Fruit fly (Drosophila melanogaster) whole organism, embryonic: Measurements from ENCODE around the gene CG3119.

Source experiments
- Atf3 ChIP-seq: fragments of 200-800 bp; sonication (Bioruptor generic); optimal IDR thresholded peaks from 3 replicates; lab custom pipeline; 2016; ENCODE audit warnings: missing biosample characterization, missing genetic modification characterization
- CG10267 ChIP-seq: fragments of 200-800 bp; sonication (Bioruptor generic); optimal IDR thresholded peaks from 2 replicates; lab custom pipeline; 2018; ENCODE audit warnings: missing biosample characterization, mild to moderate bottlenecking, missing genetic modification characterization, moderate library complexity
- CG10462 ChIP-seq: fragments of 200-800 bp; sonication (Bioruptor generic); optimal IDR thresholded peaks from 2 replicates; lab custom pipeline; 2016; ENCODE audit warnings: missing biosample characterization, missing genetic modification characterization
- CG10979 ChIP-seq: fragments of 200-800 bp; sonication (Bioruptor generic); optimal IDR thresholded peaks from 2 replicates; lab custom pipeline; 2018; ENCODE audit warnings: missing biosample characterization, mild to moderate bottlenecking, missing genetic modification characterization, moderate library complexity
- CG12236 ChIP-seq: fragments of 200-800 bp; sonication (Bioruptor generic); optimal IDR thresholded peaks from 2 replicates; lab custom pipeline; 2016; ENCODE audit warnings: missing biosample characterization, missing genetic modification characterization
- CG13424 ChIP-seq: fragments of 200-800 bp; sonication (Bioruptor generic); optimal IDR thresholded peaks from 2 replicates; lab custom pipeline; 2019; ENCODE audit warnings: missing biosample characterization, mild to moderate bottlenecking, missing genetic modification characterization, moderate library complexity
- CG15269 ChIP-seq: fragments of 200-800 bp; sonication (Bioruptor generic); optimal IDR thresholded peaks from 2 replicates; lab custom pipeline; 2018; ENCODE audit warnings: missing biosample characterization, mild to moderate bottlenecking, missing genetic modification characterization, moderate library complexity
- CG15514 ChIP-seq: fragments of 200-800 bp; sonication (Bioruptor generic); optimal IDR thresholded peaks from 3 replicates; lab custom pipeline; 2017; ENCODE audit warnings: missing biosample characterization, missing genetic modification characterization, mild to moderate bottlenecking, moderate library complexity, missing genetic modification reagents
- CG17802 ChIP-seq: fragments of 200-800 bp; sonication (Bioruptor generic); optimal IDR thresholded peaks from 2 replicates; lab custom pipeline; 2018; ENCODE audit warnings: missing biosample characterization, mild to moderate bottlenecking, missing genetic modification characterization, moderate library complexity
- CG2120 ChIP-seq: fragments of 200-800 bp; sonication (Bioruptor generic); optimal IDR thresholded peaks from 3 replicates; lab custom pipeline; 2016; ENCODE audit warnings: missing biosample characterization, missing genetic modification characterization
- CG3281 ChIP-seq: fragments of 200-800 bp; sonication (Bioruptor generic); optimal IDR thresholded peaks from 3 replicates; lab custom pipeline; 2017; ENCODE audit warnings: missing biosample characterization, mild to moderate bottlenecking, missing genetic modification characterization
- CG33213 ChIP-seq: fragments of 200-800 bp; sonication (Bioruptor generic); optimal IDR thresholded peaks from 3 replicates; lab custom pipeline; 2016; ENCODE audit warnings: missing biosample characterization, missing genetic modification characterization
- CG4424 ChIP-seq: fragments of 200-800 bp; sonication (Bioruptor generic); optimal IDR thresholded peaks from 3 replicates; lab custom pipeline; 2016; ENCODE audit warnings: missing biosample characterization, missing genetic modification characterization
- CG6272 ChIP-seq: fragments of 200-800 bp; sonication (Bioruptor generic); IDR thresholded peaks from 2 replicates; pipeline ENCODE4 v1.3.6; 2022; ENCODE audit warnings: missing biosample characterization, missing genetic modification characterization
- CG6854 ChIP-seq: fragments of 200-800 bp; sonication (Bioruptor generic); optimal IDR thresholded peaks from 3 replicates; lab custom pipeline; 2017; ENCODE audit warnings: missing biosample characterization, mild to moderate bottlenecking, missing genetic modification characterization
- CG7963 ChIP-seq: fragments of 200-800 bp; sonication (Bioruptor generic); IDR thresholded peaks from 3 replicates; pipeline ENCODE4 v1.3.6; 2022; ENCODE audit warnings: missing biosample characterization, missing genetic modification characterization; ENCODE audit not compliant: partially characterized antibody
- CG8290 ChIP-seq, 3 experiments: fragments of 200-800 bp; sonication (Bioruptor generic); optimal IDR thresholded peaks; 2 replicates each; lab custom pipeline; 2016 to 2019; ENCODE audit warnings: missing biosample characterization in 3 of 3, missing genetic modification characterization in 3 of 3, mild to moderate bottlenecking in 2 of 3, moderate library complexity in 1 of 3
- CG8478 ChIP-seq: fragments of >200 bp; optimal IDR thresholded peaks from 2 replicates; lab custom pipeline; 2018
- CG8924 ChIP-seq: fragments of 200-800 bp; optimal IDR thresholded peaks from 3 replicates; lab custom pipeline; 2019; ENCODE audit warnings: missing biosample characterization, mild to moderate bottlenecking, missing genetic modification characterization, moderate library complexity
- Deaf1 ChIP-seq: fragments of 200-800 bp; optimal IDR thresholded peaks from 3 replicates; lab custom pipeline; 2019; ENCODE audit warnings: missing biosample characterization, mild to moderate bottlenecking, missing genetic modification characterization, moderate library complexity
- Dfd ChIP-seq, 2 experiments: fragments of >200 bp; optimal IDR thresholded peaks; 2 replicates each; lab custom pipeline; 2017; ENCODE audit warnings: missing biosample characterization in 2 of 2, missing genetic modification characterization in 2 of 2
- Ets65A ChIP-seq: fragments of 200-800 bp; sonication (Bioruptor generic); peaks from one replicate; lab custom pipeline; 2016; ENCODE audit warnings: missing biosample characterization, missing genetic modification characterization
- Gsc ChIP-seq: fragments of 200-800 bp; sonication (Bioruptor generic); IDR thresholded peaks from 2 replicates; pipeline ENCODE4 v1.3.6; 2022; ENCODE audit warnings: missing biosample characterization, missing genetic modification characterization
- Gug ChIP-seq: fragments of 200-800 bp; sonication (Bioruptor generic); IDR thresholded peaks from 4 replicates; pipeline ENCODE4 v1.3.6; 2022; ENCODE audit warnings: missing biosample characterization, missing genetic modification characterization
- HLH3B ChIP-seq: fragments of 200-800 bp; sonication (Bioruptor generic); IDR thresholded peaks from 2 replicates; pipeline ENCODE4 v1.3.6; 2022; ENCODE audit warnings: missing biosample characterization, missing genetic modification characterization
- HLH4C ChIP-seq: fragments of 200-800 bp; sonication (Bioruptor generic); IDR thresholded peaks from 3 replicates; pipeline ENCODE4 v1.3.6; 2022; ENCODE audit warnings: missing biosample characterization, missing genetic modification characterization; ENCODE audit not compliant: partially characterized antibody
- Jarid2 ChIP-seq: fragments of 200-800 bp; sonication (Bioruptor generic); optimal IDR thresholded peaks from 3 replicates; lab custom pipeline; 2017; ENCODE audit warnings: mild to moderate bottlenecking, missing biosample characterization, missing genetic modification reagents, missing genetic modification characterization
- Nf-YB ChIP-seq: fragments of 200-800 bp; sonication (Bioruptor generic); optimal IDR thresholded peaks from 3 replicates; lab custom pipeline; 2019; ENCODE audit warnings: missing biosample characterization, mild to moderate bottlenecking, missing genetic modification characterization, moderate library complexity
- Opbp ChIP-seq: fragments of 200-800 bp; sonication (Bioruptor generic); IDR thresholded peaks from 3 replicates; pipeline ENCODE4 v1.3.6; 2022; ENCODE audit warnings: missing biosample characterization, missing genetic modification characterization; ENCODE audit not compliant: partially characterized antibody
- Pdp1 ChIP-seq, 2 experiments: fragments of 200-800 bp; sonication (Bioruptor generic); optimal IDR thresholded peaks; 3 replicates each; lab custom pipeline; 2016; ENCODE audit warnings: missing biosample characterization in 2 of 2, missing genetic modification characterization in 2 of 2, mild to moderate bottlenecking in 1 of 2, moderate library complexity in 1 of 2
- Rx ChIP-seq: fragments of 200-800 bp; sonication (Bioruptor generic); IDR thresholded peaks from 2 replicates; pipeline ENCODE4 v1.3.6; 2022; ENCODE audit warnings: missing biosample characterization, missing genetic modification characterization
- YL-1 ChIP-seq: fragments of 200-800 bp; sonication (Bioruptor generic); optimal IDR thresholded peaks from 3 replicates; lab custom pipeline; 2017; ENCODE audit warnings: missing biosample characterization, mild to moderate bottlenecking, missing genetic modification characterization
- ac ChIP-seq: fragments of 200-800 bp; sonication (Bioruptor generic); optimal IDR thresholded peaks from 3 replicates; lab custom pipeline; 2017; ENCODE audit warnings: missing biosample characterization, mild to moderate bottlenecking, missing genetic modification characterization
- bsh ChIP-seq, 2 experiments: fragments of 200-800 bp; sonication (Bioruptor generic); optimal IDR thresholded peaks; 2 replicates each; lab custom pipeline; 2017 to 2018; ENCODE audit warnings: mild to moderate bottlenecking in 2 of 2, missing biosample characterization in 2 of 2, missing genetic modification characterization in 2 of 2, moderate library complexity in 1 of 2
- crp ChIP-seq, 2 experiments: fragments of 200-800 bp; sonication (Bioruptor generic); optimal IDR thresholded peaks; 2 replicates in 1 of 2; 3 replicates in 1 of 2; lab custom pipeline; 2017; ENCODE audit warnings: missing biosample characterization in 2 of 2, missing genetic modification characterization in 2 of 2, mild to moderate bottlenecking in 1 of 2, moderate library complexity in 1 of 2
- danr ChIP-seq: fragments of 200-800 bp; sonication (Bioruptor generic); IDR thresholded peaks from 2 replicates; pipeline ENCODE4 v1.3.6; 2022; ENCODE audit warnings: missing biosample characterization, missing genetic modification characterization
- dimm ChIP-seq: fragments of 200-800 bp; sonication (Bioruptor generic); IDR thresholded peaks from 2 replicates; pipeline ENCODE4 v1.3.6; 2022; ENCODE audit warnings: missing biosample characterization, missing genetic modification characterization
- fd3F ChIP-seq: fragments of 200-800 bp; sonication (Bioruptor generic); optimal IDR thresholded peaks from 2 replicates; lab custom pipeline; 2018; ENCODE audit warnings: missing biosample characterization, mild to moderate bottlenecking, missing genetic modification characterization, moderate library complexity
- gsb ChIP-seq: fragments of 200-800 bp; sonication (Bioruptor generic); IDR thresholded peaks from 2 replicates; pipeline ENCODE4 v1.3.6; 2022; ENCODE audit warnings: missing biosample characterization, missing genetic modification characterization
- insv ChIP-seq, 2 experiments: fragments of 200-800 bp; sonication (Bioruptor generic); optimal IDR thresholded peaks; 3 replicates each; lab custom pipeline; 2016 to 2018; ENCODE audit warnings: missing biosample characterization in 2 of 2, missing genetic modification characterization in 2 of 2
- jigr1 ChIP-seq: fragments of 200-800 bp; sonication (Bioruptor generic); IDR thresholded peaks from 3 replicates; pipeline ENCODE4 v1.3.6; 2022; ENCODE audit warnings: missing biosample characterization, missing genetic modification characterization
- kay ChIP-seq: fragments of 200-800 bp; sonication (Bioruptor generic); optimal IDR thresholded peaks from 2 replicates; lab custom pipeline; 2016; ENCODE audit warnings: missing biosample characterization, missing genetic modification characterization
- kni ChIP-seq: fragments of 200-800 bp; sonication (Bioruptor generic); optimal IDR thresholded peaks from 3 replicates; lab custom pipeline; 2017; ENCODE audit warnings: mild to moderate bottlenecking, missing biosample characterization, missing genetic modification reagents, missing genetic modification characterization
- lmd ChIP-seq: fragments of 200-800 bp; sonication (Bioruptor generic); IDR thresholded peaks from 2 replicates; pipeline ENCODE4 v1.3.6; 2022; ENCODE audit warnings: missing biosample characterization, missing genetic modification characterization
- phol ChIP-seq: fragments of 200-800 bp; sonication (Bioruptor generic); optimal IDR thresholded peaks from 3 replicates; lab custom pipeline; 2018; ENCODE audit warnings: missing biosample characterization, mild to moderate bottlenecking, missing genetic modification characterization, moderate library complexity
- seq ChIP-seq: fragments of 200-800 bp; sonication (Bioruptor generic); IDR thresholded peaks from 2 replicates; pipeline ENCODE4 v1.3.6; 2022; ENCODE audit warnings: missing biosample characterization, missing genetic modification characterization
- vvl ChIP-seq: fragments of 200-800 bp; sonication (Bioruptor generic); IDR thresholded peaks from 2 replicates; pipeline ENCODE4 v1.3.6; 2022; ENCODE audit warnings: missing biosample characterization, missing genetic modification characterization
- zfh2 ChIP-seq: fragments of 200-800 bp; sonication (Bioruptor generic); optimal IDR thresholded peaks from 2 replicates; lab custom pipeline; 2016; ENCODE audit warnings: missing biosample characterization, missing genetic modification characterization

The CG3119 gene

DNA sequence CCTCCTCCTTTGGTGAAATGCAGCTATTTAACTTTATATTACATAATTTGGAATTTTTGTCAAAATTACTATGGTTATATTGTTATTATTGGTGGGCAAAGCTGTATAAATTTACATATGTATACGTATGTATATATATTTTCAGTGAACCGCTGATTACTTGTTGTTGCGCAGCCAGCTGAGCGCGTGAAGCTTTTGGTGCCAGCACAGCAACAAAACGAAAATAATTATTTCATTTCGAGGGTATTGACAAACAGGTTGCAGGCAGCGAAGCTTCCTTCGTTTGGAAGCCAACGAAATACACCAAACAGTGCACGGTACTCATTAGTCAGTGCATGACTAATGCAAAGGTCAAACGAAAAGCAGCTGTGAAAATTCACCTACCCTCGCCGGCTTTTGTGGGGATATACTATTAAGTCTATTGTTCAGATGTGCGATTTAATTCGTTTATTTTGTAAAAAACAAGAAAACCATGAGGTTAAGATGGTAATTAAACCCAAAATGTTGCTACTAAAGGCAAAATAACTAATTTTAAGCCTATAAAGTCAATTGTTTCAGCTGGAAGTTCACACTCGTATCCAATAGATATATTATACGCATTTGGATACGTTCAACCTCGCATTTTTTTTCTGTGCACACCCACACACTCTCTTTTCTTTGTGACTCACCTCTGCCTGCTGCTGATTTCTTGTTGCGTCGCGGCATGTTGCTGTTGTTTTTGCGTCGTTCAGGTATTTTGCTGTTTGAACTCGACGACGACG lies 35.5 kb upstream of the CG3119 start (continued):
- TF ChIP-seq insv (GFP tag; optimal IDR thresholded peaks at IDR 0.05; lab: Kevin White, UChicago) (no peak), kni (GFP tag; lab: Kevin White, UChicago) (no peak), CG8478 (no peak), jigr1 (GFP tag; lab: Robert Waterston, UW) (no peak), CG33213 (GFP tag; lab: Kevin White, UChicago) (peak; percentile 10), lmd (GFP tag; lab: Robert Waterston, UW) (peak; percentile 23; the same call in 1 of the 2 replicates), HLH4C (GFP tag; lab: Robert Waterston, UW) (no peak), CG17802 (tag; lab: Kevin White, UChicago) (no peak), vvl (peak; percentile 11; the same call in 1 of the 2 replicates), Ets65A (peak; percentile 77), HLH3B (0 out of 2 replicates have a peak, but pooled peaks have one; percentile 34), CG7963 (no peak), CG3281 (peak; percentile 38), zfh2 (GFP tag; lab: Kevin White, UChicago) (no peak), dimm (GFP tag; lab: Robert Waterston, UW) (no peak), CG6854 (GFP tag; lab: Kevin White, UChicago) (peak; percentile 65), Gug (GFP tag; lab: Robert Waterston, UW) (peak; percentile 9; the same call in 1 of the 4 replicates), Opbp (no peak), CG2120 (GFP tag; lab: Kevin White, UChicago) (peak; percentile 51), CG4424 (peak; percentile 14), Dfd (GFP tag; optimal IDR thresholded peaks at IDR 0.05; lab: Kevin White, UChicago) (no peak), CG10267 (tag; lab: Kevin White, UChicago) (no peak), Gsc (no peak), CG10979 (tag; lab: Kevin White, UChicago) (peak; percentile 31), CG13424 (tag; lab: Kevin White, UChicago) (peak; percentile 8), Pdp1 (GFP tag; optimal IDR thresholded peaks at IDR 0.05; lab: Kevin White, UChicago) (no peak), kay (GFP tag; lab: Kevin White, UChicago) (peak; percentile 78)

dm6 chr2L:2872309-2872932 lies 34.8 kb upstream of the CG3119 start:
- TF ChIP-seq crp (GFP tag; optimal IDR thresholded peaks at IDR 0.05; lab: Kevin White, UChicago) (peak in 1 of 2 experiments; percentile 34), Rx (GFP tag; lab: Robert Waterston, UW) (no peak), CG10462 (GFP tag; lab: Kevin White, UChicago) (no peak), CG6272 (GFP tag; lab: Robert Waterston, UW) (no peak), fd3F (peak; percentile 67), Deaf1 (tag; lab: Kevin White, UChicago) (peak; percentile 26), CG2120 (GFP tag; lab: Kevin White, UChicago) (peak; percentile 44), seq (GFP tag; lab: Robert Waterston, UW) (peak; percentile 46; the same call in 1 of the 2 replicates), gsb (0 out of 2 replicates have a peak, but pooled peaks have one; percentile 13), CG8290 (GFP tag; optimal IDR thresholded peaks at IDR 0.05; lab: Kevin White, UChicago) (no peak), CG8290 (tag; optimal IDR thresholded peaks at IDR 0.05; lab: Kevin White, UChicago) (peak in 1 of 2 experiments; percentile 41), danr (peak; percentile 13; the same call in 1 of the 2 replicates), CG8924 (tag; lab: Kevin White, UChicago) (peak; percentile 41), ac (GFP tag; lab: Kevin White, UChicago) (no peak), Atf3 (GFP tag; lab: Kevin White, UChicago) (no peak), CG15269 (peak; percentile 73), YL-1 (peak; percentile 22), CG15514 (GFP tag; lab: Kevin White, UChicago) (peak; percentile 57), phol (tag; lab: Kevin White, UChicago) (peak; percentile 19), Jarid2 (GFP tag; lab: Kevin White, UChicago) (no peak), bsh (GFP tag; optimal IDR thresholded peaks at IDR 0.05; lab: Kevin White, UChicago) (no peak), CG12236 (GFP tag; lab: Kevin White, UChicago) (no peak), Nf-YB (GFP tag; lab: Kevin White, UChicago) (peak; percentile 11)
